Worm (Caenorhabditis elegans) whole organism, young adult: ENCODE results near the gene tag-281.

Experiments
- bed-1 ChIP-seq: fragments of 200-800 bp; sonication (Bioruptor generic); IDR thresholded peaks from 2 replicates; pipeline ENCODE4 v1.3.6; 2022; ENCODE audit warnings: missing genetic modification reagents, missing genetic modification characterization, missing compliant biosample characterization
- bed-2 ChIP-seq: fragments of 200-800 bp; sonication (Bioruptor generic); IDR thresholded peaks from 2 replicates; pipeline ENCODE4 v1.3.6; 2022; ENCODE audit warnings: missing genetic modification reagents, missing genetic modification characterization, missing compliant biosample characterization
- egrh-3 ChIP-seq: fragments of 200-800 bp; sonication (Bioruptor generic); IDR thresholded peaks from 2 replicates; pipeline ENCODE4 v1.3.6; 2022; ENCODE audit warnings: missing genetic modification reagents, missing genetic modification characterization, missing compliant biosample characterization
- lag-1 ChIP-seq: fragments of 200-800 bp; sonication (Bioruptor generic); IDR thresholded peaks from 2 replicates; pipeline ENCODE4 v1.3.6; 2022; ENCODE audit warnings: missing genetic modification reagents, missing genetic modification characterization, missing compliant biosample characterization

ce11 chrII:12414805-12415204, 44.8 kb upstream of the tag-281 start, which contains the start of gene Y57A10C.11:
- TF ChIP-seq egrh-3 (GFP tag; lab: Robert Waterston, UW) (no peak), bed-2 (GFP tag; lab: Robert Waterston, UW) (no peak), lag-1 (GFP tag; lab: Robert Waterston, UW) (no peak), bed-1 (GFP tag; lab: Robert Waterston, UW) (no peak)
